Fruit fly (Drosophila melanogaster): ENCODE measurements around the gene BG642312.

BG642312 gene

dm6 chr3L:6220187-6220586, 13.0 kb downstream of the BG642312 start, which contains the start of gene CG33946 (continued):
- TF ChIP-seq fd3F (GFP tag; optimal IDR thresholded peaks at IDR 0.05), result no peak
- TF ChIP-seq ase (GFP tag; IDR thresholded peaks at IDR 0.05), result no peak
- no peak for TF ChIP-seq CG3847 (GFP tag; IDR thresholded peaks at IDR 0.05)
- peak; percentile 58 for TF ChIP-seq CG10959 (GFP tag; IDR thresholded peaks at IDR 0.05)
- peak; percentile 36; the same call in 1 of the 2 replicates for TF ChIP-seq H2.0 (GFP tag; IDR thresholded peaks at IDR 0.05)
- TF ChIP-seq CG4707 (GFP tag; optimal IDR thresholded peaks at IDR 0.05), result no peak
- no peak for TF ChIP-seq CG13624 (GFP tag; optimal IDR thresholded peaks at IDR 0.05)
- TF ChIP-seq crol (GFP tag; IDR thresholded peaks at IDR 0.05), result no peak
- TF ChIP-seq cwo (GFP tag; optimal IDR thresholded peaks at IDR 0.05), result no peak
- TF ChIP-seq Abd-B (GFP tag; optimal IDR thresholded peaks at IDR 0.05), result no peak
- peak; percentile 6 for TF ChIP-seq pum (GFP tag; optimal IDR thresholded peaks at IDR 0.05)
- no peak for TF ChIP-seq CG6791 (GFP tag; IDR thresholded peaks at IDR 0.05; ENCODE audit: partially characterized antibody)
- no peak for TF ChIP-seq CG7839 (tag; optimal IDR thresholded peaks at IDR 0.05)
- no peak for TF ChIP-seq CG6654 (GFP tag; optimal IDR thresholded peaks at IDR 0.05)
- TF ChIP-seq CG43689 (GFP tag; IDR thresholded peaks at IDR 0.05), result no peak
- TF ChIP-seq twi (tag; optimal IDR thresholded peaks at IDR 0.05), result no peak
- TF ChIP-seq CG17328 (GFP tag; IDR thresholded peaks at IDR 0.05), result peak; percentile 37; the same call in 1 of the 2 replicates
- TF ChIP-seq Rx (GFP tag; IDR thresholded peaks at IDR 0.05), result no peak
- peak; percentile 18 for TF ChIP-seq gem (tag; optimal IDR thresholded peaks at IDR 0.05)
- TF ChIP-seq CG31388 (GFP tag; optimal IDR thresholded peaks at IDR 0.05), result no peak
- no peak for TF ChIP-seq mirr (GFP tag; optimal IDR thresholded peaks at IDR 0.05)
- no peak for TF ChIP-seq CG7357 (GFP tag; IDR thresholded peaks at IDR 0.05)
- no peak for TF ChIP-seq CG3838 (GFP tag; optimal IDR thresholded peaks at IDR 0.05)
- no peak for TF ChIP-seq Lpt (GFP tag; optimal IDR thresholded peaks at IDR 0.05)
- peak; percentile 20 for TF ChIP-seq Sox102F (GFP tag; optimal IDR thresholded peaks at IDR 0.05)
- TF ChIP-seq schlank (tag; optimal IDR thresholded peaks at IDR 0.05), result no peak
- TF ChIP-seq Pdp1 (GFP tag; optimal IDR thresholded peaks at IDR 0.05), result peak in 1 of 2 experiments; percentile 8
- no peak for TF ChIP-seq Six4 (GFP tag; optimal IDR thresholded peaks at IDR 0.05)
- TF ChIP-seq Nf-YB (GFP tag; optimal IDR thresholded peaks at IDR 0.05), result no peak
- TF ChIP-seq dan (GFP tag; IDR thresholded peaks at IDR 0.05), result no peak
- TF ChIP-seq ewg (GFP tag; optimal IDR thresholded peaks at IDR 0.05), result no peak
- TF ChIP-seq sqz (GFP tag; optimal IDR thresholded peaks at IDR 0.05), result no peak
- peak; percentile 59; the same call in 1 of the 3 replicates for TF ChIP-seq H15 (GFP tag; IDR thresholded peaks at IDR 0.05)
- TF ChIP-seq Hsf (GFP tag; optimal IDR thresholded peaks at IDR 0.05), result peak; percentile 25
- TF ChIP-seq MBD-R2 (GFP tag; IDR thresholded peaks at IDR 0.05), result no peak
- no peak for TF ChIP-seq Atf3 (GFP tag; optimal IDR thresholded peaks at IDR 0.05)
- TF ChIP-seq hb (GFP tag; IDR thresholded peaks at IDR 0.05; ENCODE audit: partially characterized antibody), result no peak
- peak; percentile 34 for TF ChIP-seq Chrac-16 (GFP tag; optimal IDR thresholded peaks at IDR 0.05)
- no peak for TF ChIP-seq her (GFP tag; optimal IDR thresholded peaks at IDR 0.05)
- no peak for TF ChIP-seq vfl (GFP tag; optimal IDR thresholded peaks at IDR 0.05)
- no peak for TF ChIP-seq tap (tag; optimal IDR thresholded peaks at IDR 0.05)
- peak; percentile 8 for TF ChIP-seq Antp (GFP tag; optimal IDR thresholded peaks at IDR 0.05)
- TF ChIP-seq CG14965 (GFP tag; optimal IDR thresholded peaks at IDR 0.05; ENCODE audit: borderline replicate concordance), result no peak
- TF ChIP-seq sc (optimal IDR thresholded peaks at IDR 0.05), result no peak
- no peak for TF ChIP-seq sc (GFP tag; optimal IDR thresholded peaks at IDR 0.05)
- no peak for TF ChIP-seq MTF-1 (GFP tag; optimal IDR thresholded peaks at IDR 0.05; ENCODE audit: borderline replicate concordance)
- TF ChIP-seq TFAM (GFP tag; optimal IDR thresholded peaks at IDR 0.05), result no peak
- TF ChIP-seq bowl (GFP tag; IDR thresholded peaks at IDR 0.05), result no peak
- no peak for TF ChIP-seq CG10147 (GFP tag; optimal IDR thresholded peaks at IDR 0.05)
- no peak for TF ChIP-seq Jarid2 (GFP tag; optimal IDR thresholded peaks at IDR 0.05)
- no peak for TF ChIP-seq CG15073 (GFP tag; optimal IDR thresholded peaks at IDR 0.05)
- TF ChIP-seq chm (GFP tag; IDR thresholded peaks at IDR 0.05), result 0 out of 2 replicates have a peak, but pooled peaks have one; percentile 23
